Fruit fly (Drosophila melanogaster) whole organism, wandering third instar larva: ENCODE data around the gene CG16956.

ENCODE experiments used
- Abd-B ChIP-seq: fragments of >200 bp; optimal IDR thresholded peaks from 2 replicates; lab custom pipeline; 2017; ENCODE audit warnings: missing biosample characterization, missing genetic modification characterization
- Mio ChIP-seq: sonication (Bioruptor generic); optimal IDR thresholded peaks from 2 replicates; lab custom pipeline; 2016; ENCODE audit warnings: missing biosample characterization, missing genetic modification characterization
- br ChIP-seq: fragments of 200-800 bp; sonication (Bioruptor generic); optimal IDR thresholded peaks from 2 replicates; lab custom pipeline; 2016; ENCODE audit warnings: missing biosample characterization, missing genetic modification characterization
- dsf ChIP-seq: sonication (Bioruptor generic); optimal IDR thresholded peaks from 2 replicates; lab custom pipeline; 2016; ENCODE audit warnings: missing biosample characterization, missing genetic modification characterization, borderline replicate concordance
- jim ChIP-seq: fragments of 175-275, 200-325 bp; sonication (Bioruptor generic); optimal IDR thresholded peaks from 2 replicates; lab custom pipeline; 2016; ENCODE audit warnings: missing biosample characterization, mild to moderate bottlenecking, missing genetic modification characterization
- pan ChIP-seq: fragments of >200 bp; optimal IDR thresholded peaks from 2 replicates; lab custom pipeline; 2017
- psq ChIP-seq: fragments of 200-800 bp; sonication (Bioruptor generic); optimal IDR thresholded peaks from 3 replicates; lab custom pipeline; 2017; ENCODE audit warnings: missing biosample characterization, mild to moderate bottlenecking, missing genetic modification characterization, moderate library complexity
- usp ChIP-seq: fragments of >200 bp; optimal IDR thresholded peaks from 2 replicates; lab custom pipeline; 2017; ENCODE audit warnings: missing biosample characterization, missing genetic modification characterization

DNA sequence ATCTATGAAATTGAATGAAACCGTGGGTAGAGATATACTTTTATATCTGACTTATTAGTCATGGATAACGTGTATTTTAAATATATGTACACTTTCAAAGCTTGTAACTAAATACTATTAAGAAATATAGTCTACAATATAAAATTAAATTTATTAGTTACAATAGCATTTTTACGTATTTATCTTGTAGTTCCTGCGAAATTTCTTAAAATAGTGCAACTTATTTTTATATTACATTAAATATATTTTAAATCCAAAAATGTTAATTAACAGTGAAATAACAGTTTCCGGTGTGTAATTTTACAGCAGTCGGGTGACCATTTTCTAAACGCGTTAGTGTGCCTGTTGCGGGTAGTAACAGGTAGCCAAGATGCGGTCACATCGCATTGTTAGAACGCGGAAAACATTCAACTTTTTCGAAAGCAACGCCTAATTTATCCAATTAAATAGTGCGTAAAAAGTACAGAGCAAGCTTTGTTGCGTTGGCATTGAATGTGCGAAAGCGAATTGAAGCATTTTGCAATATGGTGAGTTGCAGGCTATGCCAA lies 15.7 kb downstream of the CG16956 start, which contains the start of the genes CG10859 and CG7110:
- TF ChIP-seq Abd-B (no peak), Mio (GFP tag; lab: Kevin White, UChicago) (no peak), psq (GFP tag; lab: Kevin White, UChicago) (no peak), dsf (GFP tag; lab: Kevin White, UChicago) (no peak), br (GFP tag; lab: Kevin White, UChicago) (no peak), pan (lab: Kevin White, UChicago) (no peak), usp (GFP tag; lab: Kevin White, UChicago) (no peak), jim (GFP tag; lab: Kevin White, UChicago) (no peak)
